Fruit fly (Drosophila melanogaster) whole organism, embryonic: Measurements from ENCODE around the gene arm.

Experiments
- Bgb ChIP-seq: fragments of 200-800 bp; sonication (Bioruptor generic); IDR thresholded peaks from 2 replicates; pipeline ENCODE4 v1.3.6; 2022; ENCODE audit warnings: missing biosample characterization, missing genetic modification characterization; ENCODE audit not compliant: partially characterized antibody
- CG10267 ChIP-seq: fragments of 200-800 bp; sonication (Bioruptor generic); optimal IDR thresholded peaks from 2 replicates; lab custom pipeline; 2018; ENCODE audit warnings: missing biosample characterization, mild to moderate bottlenecking, missing genetic modification characterization, moderate library complexity
- CG10274 ChIP-seq: fragments of 200-800 bp; sonication (Bioruptor generic); optimal IDR thresholded peaks from 3 replicates; lab custom pipeline; 2017; ENCODE audit warnings: missing biosample characterization, mild to moderate bottlenecking, missing genetic modification characterization
- CG10654 ChIP-seq: fragments of 200-800 bp; sonication (Bioruptor generic); optimal IDR thresholded peaks from 2 replicates; lab custom pipeline; 2016; ENCODE audit warnings: missing biosample characterization, missing genetic modification characterization
- CG13123 ChIP-seq: fragments of 200-800 bp; sonication (Bioruptor generic); optimal IDR thresholded peaks from 2 replicates; lab custom pipeline; 2016; ENCODE audit warnings: missing biosample characterization, missing genetic modification characterization
- CG14965 ChIP-seq: fragments of 200-800 bp; sonication (Bioruptor generic); optimal IDR thresholded peaks from 2 replicates; lab custom pipeline; 2016; ENCODE audit warnings: missing biosample characterization, missing genetic modification characterization, borderline replicate concordance
- CG15514 ChIP-seq: fragments of 200-800 bp; sonication (Bioruptor generic); optimal IDR thresholded peaks from 3 replicates; lab custom pipeline; 2017; ENCODE audit warnings: missing biosample characterization, missing genetic modification characterization, mild to moderate bottlenecking, moderate library complexity, missing genetic modification reagents
- CG15696 ChIP-seq: fragments of 200-800 bp; sonication (Bioruptor generic); optimal IDR thresholded peaks from 2 replicates; lab custom pipeline; 2019; ENCODE audit warnings: missing biosample characterization, mild to moderate bottlenecking, missing genetic modification characterization, moderate library complexity
- CG17568 ChIP-seq: fragments of 200-800 bp; sonication (Bioruptor generic); optimal IDR thresholded peaks from 2 replicates; lab custom pipeline; 2018; ENCODE audit warnings: missing biosample characterization, mild to moderate bottlenecking, missing genetic modification characterization, moderate library complexity
- CG18011 ChIP-seq: fragments of 200-800 bp; sonication (Bioruptor generic); optimal IDR thresholded peaks from 2 replicates; lab custom pipeline; 2017; ENCODE audit warnings: missing biosample characterization, missing genetic modification characterization, mild to moderate bottlenecking, moderate library complexity, missing genotype
- CG2120 ChIP-seq: fragments of 200-800 bp; sonication (Bioruptor generic); optimal IDR thresholded peaks from 3 replicates; lab custom pipeline; 2016; ENCODE audit warnings: missing biosample characterization, missing genetic modification characterization
- CG30403 ChIP-seq: fragments of 200-800 bp; sonication (Bioruptor generic); optimal IDR thresholded peaks from 3 replicates; lab custom pipeline; 2016; ENCODE audit warnings: missing biosample characterization, missing genetic modification characterization
- CG3065 ChIP-seq: fragments of 200-800 bp; sonication (Bioruptor generic); optimal IDR thresholded peaks from 2 replicates; lab custom pipeline; 2016; ENCODE audit warnings: missing biosample characterization, missing genetic modification characterization
- CG33213 ChIP-seq: fragments of 200-800 bp; sonication (Bioruptor generic); optimal IDR thresholded peaks from 3 replicates; lab custom pipeline; 2016; ENCODE audit warnings: missing biosample characterization, missing genetic modification characterization
- CG3726 ChIP-seq: fragments of 200-800 bp; sonication (Bioruptor generic); IDR thresholded peaks from 3 replicates; pipeline ENCODE4, ENCODE4 v1.3.6; 2022; ENCODE audit warnings: missing biosample characterization, missing genetic modification characterization
- CG4424 ChIP-seq: fragments of 200-800 bp; sonication (Bioruptor generic); optimal IDR thresholded peaks from 3 replicates; lab custom pipeline; 2016; ENCODE audit warnings: missing biosample characterization, missing genetic modification characterization
- CG7271 ChIP-seq: fragments of 200-800 bp; sonication (Bioruptor generic); optimal IDR thresholded peaks from 2 replicates; lab custom pipeline; 2018; ENCODE audit warnings: missing biosample characterization, mild to moderate bottlenecking, missing genetic modification characterization, moderate library complexity
- CG7357 ChIP-seq: fragments of 200-800 bp; sonication (Bioruptor generic); IDR thresholded peaks from 3 replicates; pipeline ENCODE4 v1.3.6; 2022; ENCODE audit warnings: missing biosample characterization, missing genetic modification characterization
- CG8765 ChIP-seq: fragments of 200-800 bp; sonication (Bioruptor generic); IDR thresholded peaks from 2 replicates; pipeline ENCODE4 v1.3.6; 2022; ENCODE audit warnings: missing biosample characterization, missing genetic modification characterization
- CG8924 ChIP-seq: fragments of 200-800 bp; optimal IDR thresholded peaks from 3 replicates; lab custom pipeline; 2019; ENCODE audit warnings: missing biosample characterization, mild to moderate bottlenecking, missing genetic modification characterization, moderate library complexity
- CG9797 ChIP-seq: fragments of 200-800 bp; sonication (Bioruptor generic); optimal IDR thresholded peaks from 3 replicates; lab custom pipeline; 2018; ENCODE audit warnings: missing biosample characterization, mild to moderate bottlenecking, missing genetic modification characterization
- CkIIα-i1 ChIP-seq: fragments of 200-800 bp; sonication (Bioruptor generic); IDR thresholded peaks from 2 replicates; pipeline ENCODE4 v1.3.6; 2022; ENCODE audit warnings: missing biosample characterization, missing genetic modification characterization
- Dbx ChIP-seq: fragments of 200-800 bp; sonication (Bioruptor generic); IDR thresholded peaks from 3 replicates; pipeline ENCODE4 v1.3.6; 2022; ENCODE audit warnings: missing biosample characterization, missing genetic modification characterization
- Dek ChIP-seq: fragments of 200-800 bp; sonication (Bioruptor generic); optimal IDR thresholded peaks from 3 replicates; lab custom pipeline; 2019; ENCODE audit warnings: missing biosample characterization, mild to moderate bottlenecking, missing genetic modification characterization, moderate library complexity
- Dfd ChIP-seq, 2 experiments: fragments of >200 bp; optimal IDR thresholded peaks; 2 replicates each; lab custom pipeline; 2017; ENCODE audit warnings: missing biosample characterization in 2 of 2, missing genetic modification characterization in 2 of 2
- Elba2 ChIP-seq: fragments of 200-800 bp; sonication (Bioruptor generic); optimal IDR thresholded peaks from 3 replicates; lab custom pipeline; 2016; ENCODE audit warnings: missing biosample characterization, missing genetic modification characterization
- Gsc ChIP-seq: fragments of 200-800 bp; sonication (Bioruptor generic); IDR thresholded peaks from 2 replicates; pipeline ENCODE4 v1.3.6; 2022; ENCODE audit warnings: missing biosample characterization, missing genetic modification characterization
- Hr39 ChIP-seq: fragments of >200 bp; optimal IDR thresholded peaks from 2 replicates; lab custom pipeline; 2017
- Oaz ChIP-seq: fragments of 200-800 bp; sonication (Bioruptor generic); IDR thresholded peaks from 2 replicates; pipeline ENCODE4 v1.3.6; 2022; ENCODE audit warnings: missing biosample characterization, missing genetic modification characterization
- Side ChIP-seq: fragments of 200-800 bp; sonication (Bioruptor generic); optimal IDR thresholded peaks from 2 replicates; lab custom pipeline; 2016; ENCODE audit warnings: missing biosample characterization, missing genetic modification characterization
- TFAM ChIP-seq: fragments of 200-800 bp; sonication (Bioruptor generic); optimal IDR thresholded peaks from 2 replicates; lab custom pipeline; 2017; ENCODE audit warnings: missing biosample characterization, missing genetic modification characterization, inconsistent platforms
- al ChIP-seq: fragments of 200-800 bp; sonication (Bioruptor generic); IDR thresholded peaks from 2 replicates; pipeline ENCODE4 v1.3.6; 2022; ENCODE audit warnings: missing biosample characterization, missing genetic modification characterization
- amos ChIP-seq: fragments of 200-800 bp; sonication (Bioruptor generic); IDR thresholded peaks from 2 replicates; pipeline ENCODE4 v1.3.6; 2022; ENCODE audit warnings: missing biosample characterization, missing genetic modification characterization; ENCODE audit not compliant: partially characterized antibody
- bab2 ChIP-seq: fragments of 200-800 bp; sonication (Bioruptor generic); optimal IDR thresholded peaks from 2 replicates; lab custom pipeline; 2016; ENCODE audit warnings: missing biosample characterization, missing genetic modification characterization
- bigmax ChIP-seq: fragments of 200-800 bp; sonication (Bioruptor generic); optimal IDR thresholded peaks from 2 replicates; lab custom pipeline; 2018; ENCODE audit warnings: missing biosample characterization, mild to moderate bottlenecking, missing genetic modification characterization
- btn ChIP-seq: fragments of 200-800 bp; sonication (Bioruptor generic); optimal IDR thresholded peaks from 2 replicates; lab custom pipeline; 2016; ENCODE audit warnings: missing biosample characterization, missing genetic modification characterization
- chn ChIP-seq: fragments of 200-800 bp; sonication (Bioruptor generic); optimal IDR thresholded peaks from 2 replicates; lab custom pipeline; 2016; ENCODE audit warnings: missing biosample characterization, missing genetic modification characterization
- cwo ChIP-seq: fragments of 200-800 bp; sonication (Bioruptor generic); optimal IDR thresholded peaks from 3 replicates; lab custom pipeline; 2017; ENCODE audit warnings: missing biosample characterization, missing genetic modification characterization, mild to moderate bottlenecking, moderate library complexity, missing genetic modification reagents
- dm ChIP-seq: fragments of 200-800 bp; sonication (Bioruptor generic); optimal IDR thresholded peaks from 3 replicates; lab custom pipeline; 2016; ENCODE audit warnings: missing biosample characterization, missing genetic modification characterization
- gfzf ChIP-seq: fragments of 200-800 bp; sonication (Bioruptor generic); optimal IDR thresholded peaks from 2 replicates; lab custom pipeline; 2016; ENCODE audit warnings: missing biosample characterization, mild to moderate bottlenecking, missing genetic modification characterization, moderate library complexity
- inv ChIP-seq: fragments of 200-800 bp; sonication (Bioruptor generic); IDR thresholded peaks from 2 replicates; pipeline ENCODE4 v1.3.6; 2022; ENCODE audit warnings: missing biosample characterization, missing genetic modification characterization; ENCODE audit not compliant: partially characterized antibody
- klu ChIP-seq: fragments of 200-800 bp; sonication (Bioruptor generic); IDR thresholded peaks from 2 replicates; pipeline ENCODE4 v1.3.6; 2022; ENCODE audit warnings: missing biosample characterization, missing genetic modification characterization
- phol ChIP-seq: fragments of 200-800 bp; sonication (Bioruptor generic); optimal IDR thresholded peaks from 3 replicates; lab custom pipeline; 2018; ENCODE audit warnings: missing biosample characterization, mild to moderate bottlenecking, missing genetic modification characterization, moderate library complexity
- pros ChIP-seq: fragments of 200-800 bp; sonication (Bioruptor generic); optimal IDR thresholded peaks from 3 replicates; lab custom pipeline; 2019; ENCODE audit warnings: missing biosample characterization, mild to moderate bottlenecking, missing genetic modification characterization, moderate library complexity
- row ChIP-seq: fragments of 200-800 bp; sonication (Bioruptor generic); IDR thresholded peaks from 3 replicates; pipeline ENCODE4 v1.3.6; 2022; ENCODE audit warnings: missing biosample characterization, missing genetic modification characterization
- sna ChIP-seq: fragments of 200-800 bp; sonication (Bioruptor generic); IDR thresholded peaks from 2 replicates; pipeline ENCODE4 v1.3.6; 2022; ENCODE audit warnings: missing biosample characterization, missing genetic modification characterization; ENCODE audit not compliant: partially characterized antibody
- sqz ChIP-seq: fragments of 200-800 bp; sonication (Bioruptor generic); optimal IDR thresholded peaks from 3 replicates; lab custom pipeline; 2018; ENCODE audit warnings: missing biosample characterization, mild to moderate bottlenecking, missing genetic modification characterization
- ssp ChIP-seq: fragments of 200-800 bp; sonication (Bioruptor generic); IDR thresholded peaks from 2 replicates; pipeline ENCODE4 v1.3.6; 2022; ENCODE audit warnings: missing biosample characterization, missing genetic modification characterization
- twi ChIP-seq: fragments of 200-800 bp; optimal IDR thresholded peaks from 2 replicates; lab custom pipeline; 2019; ENCODE audit warnings: missing biosample characterization, mild to moderate bottlenecking, missing genetic modification characterization, moderate library complexity
- vvl ChIP-seq: fragments of 200-800 bp; sonication (Bioruptor generic); IDR thresholded peaks from 2 replicates; pipeline ENCODE4 v1.3.6; 2022; ENCODE audit warnings: missing biosample characterization, missing genetic modification characterization

arm gene

dm6 chrX:1927473-1928306 is 27.2 kb upstream of the arm start, which contains the start of gene CG11596 (continued):
- TF ChIP-seq btn (no peak), twi (tag; lab: Kevin White, UChicago) (peak; percentile 52), CG9797 (GFP tag; lab: Kevin White, UChicago) (peak; percentile 71), CG7271 (tag; lab: Kevin White, UChicago) (peak; percentile 1), CG17568 (GFP tag; lab: Kevin White, UChicago) (no peak), Oaz (GFP tag; lab: Robert Waterston, UW) (no peak), phol (tag; lab: Kevin White, UChicago) (peak; percentile 8), CG33213 (GFP tag; lab: Kevin White, UChicago) (no peak), amos (peak; percentile 34; the same call in 1 of the 2 replicates), CG3065 (GFP tag; lab: Kevin White, UChicago) (peak; percentile 3), CG10274 (no peak), dm (GFP tag; lab: Kevin White, UChicago) (peak; percentile 46), vvl (GFP tag; lab: Robert Waterston, UW) (peak; percentile 22; the same call in 1 of the 2 replicates), klu (GFP tag; lab: Robert Waterston, UW) (no peak), CG8924 (tag; lab: Kevin White, UChicago) (peak; percentile 1), ssp (GFP tag; lab: Robert Waterston, UW) (no peak), CG10654 (GFP tag; lab: Kevin White, UChicago) (no peak), gfzf (peak; percentile 82), sqz (GFP tag; lab: Kevin White, UChicago) (no peak), CkIIα-i1 (GFP tag; lab: Robert Waterston, UW) (no peak), inv (no peak), CG13123 (GFP tag; lab: Kevin White, UChicago) (no peak), al (GFP tag; lab: Robert Waterston, UW) (no peak), CG10267 (tag; lab: Kevin White, UChicago) (no peak), Elba2 (GFP tag; lab: Kevin White, UChicago) (no peak), CG18011 (GFP tag; lab: Kevin White, UChicago) (no peak), CG30403 (GFP tag; lab: Kevin White, UChicago) (peak; percentile 13), cwo (peak; percentile 61), CG14965 (GFP tag; lab: Kevin White, UChicago) (no peak), Dfd (GFP tag; optimal IDR thresholded peaks at IDR 0.05; lab: Kevin White, UChicago) (no peak), bab2 (GFP tag; lab: Kevin White, UChicago) (no peak), Side (no peak), TFAM (GFP tag; lab: Kevin White, UChicago) (no peak), CG3726 (GFP tag; lab: Robert Waterston, UW) (no peak), Dbx (no peak), CG7357 (GFP tag; lab: Robert Waterston, UW) (no peak), CG2120 (peak; percentile 47), chn (GFP tag; lab: Kevin White, UChicago) (no peak), pros (GFP tag; lab: Kevin White, UChicago) (no peak), Gsc (no peak), row (GFP tag; lab: Robert Waterston, UW) (peak; percentile 72), CG15696 (no peak), sna (GFP tag; lab: Robert Waterston, UW) (0 out of 2 replicates have a peak, but pooled peaks have one; percentile 34), Bgb (GFP tag; lab: Robert Waterston, UW) (0 out of 2 replicates have a peak, but pooled peaks have one; percentile 6), CG15514 (GFP tag; lab: Kevin White, UChicago) (no peak), bigmax (GFP tag; lab: Kevin White, UChicago) (no peak), Hr39 (lab: Kevin White, UChicago) (no peak), Dek (tag; lab: Kevin White, UChicago) (no peak), CG8765 (GFP tag; lab: Robert Waterston, UW) (no peak), CG4424 (GFP tag; lab: Kevin White, UChicago) (no peak)
